Worm (Caenorhabditis elegans) whole organism, L3 larva: ENCODE measurements around the gene oac-46.

Source experiments
- R02D3.7 ChIP-seq: fragments of 150-350 bp; optimal IDR thresholded peaks from 2 replicates; lab custom pipeline; 2014; ENCODE audit warnings: missing biosample characterization, missing genetic modification characterization
- aly-2 ChIP-seq: fragments of 150-350 bp; optimal IDR thresholded peaks from 2 replicates; lab custom pipeline; 2014; ENCODE audit warnings: missing biosample characterization, missing genetic modification characterization
- ama-1 ChIP-seq: fragments of 150-350 bp; optimal IDR thresholded peaks from 2 replicates; lab custom pipeline; 2018
- elt-1 ChIP-seq: fragments of 150-350 bp; optimal IDR thresholded peaks from 2 replicates; lab custom pipeline; 2014; ENCODE audit warnings: missing biosample characterization, missing genetic modification characterization
- elt-3 ChIP-seq, 3 experiments: fragments of 150-350 bp in 1 of 3; sonication (generic microtip) in 2 of 3; optimal IDR thresholded peaks; 2 replicates in 2 of 3; 4 replicates in 1 of 3; lab custom pipeline; 2014 to 2017; ENCODE audit warnings: missing biosample characterization in 3 of 3, missing genetic modification characterization in 3 of 3
- lin-39 ChIP-seq: fragments of 150-350 bp; optimal IDR thresholded peaks from 2 replicates; lab custom pipeline; 2018; ENCODE audit warnings: missing biosample characterization, missing genetic modification reagents, missing genetic modification characterization
- nhr-11 ChIP-seq: fragments of 150-350 bp; optimal IDR thresholded peaks from 2 replicates; lab custom pipeline; 2014; ENCODE audit warnings: missing biosample characterization, missing genetic modification characterization
- nhr-67 ChIP-seq: fragments of 150-350 bp; optimal IDR thresholded peaks from 2 replicates; lab custom pipeline; 2014; ENCODE audit warnings: missing biosample characterization, missing genetic modification characterization
- sea-2 ChIP-seq: fragments of 150-350 bp; sonication (generic microtip); optimal IDR thresholded peaks from 4 replicates; lab custom pipeline; 2014; ENCODE audit warnings: missing biosample characterization, missing genetic modification reagents, missing genetic modification characterization
- skn-1 ChIP-seq: fragments of 150-350 bp; optimal IDR thresholded peaks from 2 replicates; lab custom pipeline; 2014; ENCODE audit warnings: missing biosample characterization, missing genetic modification characterization
- snpc-4 ChIP-seq: fragments of 150-350 bp; optimal IDR thresholded peaks from 2 replicates; lab custom pipeline; 2014; ENCODE audit warnings: missing biosample characterization, missing genetic modification characterization
- unc-39 ChIP-seq: sonication (generic microtip); optimal IDR thresholded peaks from 4 replicates; lab custom pipeline; 2017; ENCODE audit warnings: missing biosample characterization, missing genetic modification characterization

ce11 chrII:8857074-8857473, 5.2 kb upstream of the oac-46 start:
- TF ChIP-seq nhr-11 (tag; lab: Kevin White, UChicago) (no peak), R02D3.7 (tag; lab: Kevin White, UChicago) (no peak), lin-39 (no peak), snpc-4 (tag; lab: Kevin White, UChicago) (no peak), unc-39 (tag; lab: Kevin White, UChicago) (no peak), ama-1 (lab: Kevin White, UChicago) (no peak), elt-1 (tag; lab: Kevin White, UChicago) (no peak), aly-2 (tag; lab: Kevin White, UChicago) (no peak), sea-2 (GFP tag; lab: Kevin White, UChicago) (no peak), elt-3 (tag; optimal IDR thresholded peaks at IDR 0.05; lab: Kevin White, UChicago) (no peak), nhr-67 (tag; lab: Kevin White, UChicago) (no peak), skn-1 (tag; lab: Kevin White, UChicago) (no peak)
